Worm (Caenorhabditis elegans): ENCODE results near the gene C55A1.7.

ce11 chrV:15658262-15659060 is 11.0 kb upstream of the C55A1.7 start:
- no peak for TF ChIP-seq hlh-30 (tag; optimal IDR thresholded peaks at IDR 0.05; ENCODE audit: insufficient read depth)
- no peak for TF ChIP-seq hlh-6 (tag; optimal IDR thresholded peaks at IDR 0.05)
- TF ChIP-seq hlh-13 (GFP tag; optimal IDR thresholded peaks at IDR 0.05) = no peak
- TF ChIP-seq fkh-10 (GFP tag; optimal IDR thresholded peaks at IDR 0.05) = no peak
- TF ChIP-seq unc-55 (GFP tag; optimal IDR thresholded peaks at IDR 0.05) = no peak
- TF ChIP-seq nhr-11 (tag; optimal IDR thresholded peaks at IDR 0.05) = no peak
- no peak for TF ChIP-seq dmd-4 (tag; optimal IDR thresholded peaks at IDR 0.05; ENCODE audit: borderline replicate concordance)
- no peak for TF ChIP-seq ttx-3 (tag; optimal IDR thresholded peaks at IDR 0.05)

All from whole organism, late embryonic.